Fruit fly (Drosophila melanogaster) Kc167 (cell line): Measurements from ENCODE around the gene Nmdar2.

Source experiments
- Myc ChIP-seq: fragments of >200 bp; optimal IDR thresholded peaks from 2 replicates; lab custom pipeline; 2017; ENCODE audit warnings: missing external identifiers
- Sin3A ChIP-seq: fragments of >200 bp; optimal IDR thresholded peaks from 2 replicates; lab custom pipeline; 2018; ENCODE audit warnings: missing external identifiers
- h ChIP-seq: fragments of >200 bp; optimal IDR thresholded peaks from 3 replicates; lab custom pipeline; 2018; ENCODE audit warnings: missing external identifiers
- insv ChIP-seq: fragments of >200 bp; optimal IDR thresholded peaks from 3 replicates; lab custom pipeline; 2018; ENCODE audit warnings: missing external identifiers
- psq ChIP-seq: fragments of >200 bp; optimal IDR thresholded peaks from 2 replicates; lab custom pipeline; 2017; ENCODE audit warnings: missing external identifiers
- ttk ChIP-seq: sonication (Bioruptor generic); optimal IDR thresholded peaks from 2 replicates; lab custom pipeline; 2017; ENCODE audit warnings: missing external identifiers

dm6 chrX:1476436-1476835, 31.2 kb downstream of the Nmdar2 start:
- no peak for TF ChIP-seq Sin3A
- no peak for TF ChIP-seq insv (lab: Kevin White, UChicago)
- no peak for TF ChIP-seq ttk (lab: Kevin White, UChicago)
- no peak for TF ChIP-seq psq
- no peak for TF ChIP-seq Myc (lab: Kevin White, UChicago)
- TF ChIP-seq h (lab: Kevin White, UChicago): no peak
